Worm (Caenorhabditis elegans): ENCODE results near the gene ztf-14.

Gene ztf-14

DNA sequence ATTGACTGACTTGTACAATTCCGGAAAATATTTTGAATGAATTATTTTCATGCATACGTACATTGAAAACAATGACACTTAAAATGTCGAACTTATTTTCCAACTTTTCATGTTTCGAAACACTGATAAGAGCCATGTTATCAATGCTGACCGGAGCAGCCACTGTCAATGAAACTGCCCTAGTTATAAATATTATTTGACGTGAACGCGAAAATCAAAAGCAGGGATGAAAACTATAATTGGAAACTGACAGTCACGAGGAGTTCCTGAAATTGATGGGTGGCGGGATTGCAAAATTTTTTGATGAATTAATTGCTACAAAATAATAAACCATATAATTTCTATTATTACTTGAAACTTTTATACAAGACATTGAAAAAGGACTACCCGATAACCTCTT is 43.6 kb downstream of the ztf-14 start (continued):
- no peak for TF ChIP-seq let-526 (GFP tag; IDR thresholded peaks at IDR 0.05)
- no peak for TF ChIP-seq mxl-1 (tag; optimal IDR thresholded peaks at IDR 0.05)

DNA sequence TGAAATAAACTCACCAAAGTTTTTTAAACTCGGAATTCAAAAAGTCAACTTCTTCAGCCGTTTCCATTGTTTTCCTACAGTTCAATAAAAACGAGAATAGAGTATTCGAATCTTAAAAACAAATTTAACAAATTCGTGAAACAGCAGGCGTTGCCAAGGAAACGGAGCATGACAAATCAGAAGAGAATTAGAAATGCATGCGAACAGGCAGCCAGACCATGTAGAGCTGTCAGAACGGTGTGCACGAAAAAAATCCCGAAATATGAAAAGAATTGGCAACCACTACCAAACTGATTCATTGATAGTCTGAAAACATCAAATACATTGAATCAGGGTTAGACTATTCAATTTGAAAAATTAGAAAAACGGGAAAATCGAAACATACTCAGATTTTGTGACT is 46.1 kb downstream of the ztf-14 start, which contains the start of gene fbxa-81:
TSS of gene fbxa-81 (minus strand) at position 101 of the 400 bp plus-strand sequence.
- TF ChIP-seq egl-44 (GFP tag; IDR thresholded peaks at IDR 0.05), result no peak
- no peak for TF ChIP-seq tbp1 (GFP tag; optimal IDR thresholded peaks at IDR 0.05)
- TF ChIP-seq dox-1 (GFP tag; IDR thresholded peaks at IDR 0.05), result no peak
- TF ChIP-seq snpc-1.1 (tag; optimal IDR thresholded peaks at IDR 0.05; ENCODE audit: insufficient read depth), result no peak

DNA sequence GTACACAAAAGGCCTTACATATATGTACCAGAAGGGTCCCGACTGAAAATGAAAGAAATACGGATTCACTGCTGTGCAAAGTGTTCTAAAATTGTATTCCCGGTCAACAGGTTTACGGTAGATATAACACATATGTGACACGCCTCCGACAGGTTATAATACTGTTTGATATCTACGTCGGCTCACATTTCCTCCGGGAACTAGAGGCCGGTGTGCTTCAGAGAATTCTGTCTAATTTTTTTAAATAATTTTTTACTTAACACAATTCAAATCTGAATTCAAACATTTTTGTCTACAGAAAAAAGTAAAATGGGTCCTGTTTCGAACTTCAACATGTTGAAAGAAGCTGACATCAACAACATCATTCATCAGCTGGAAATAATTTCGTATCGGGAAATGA is 47.3 kb downstream of the ztf-14 start, which contains the start of gene T24C2.3:
TSS of gene T24C2.3 (plus strand) at position 301 of the 400 bp plus-strand sequence.
- TF ChIP-seq hmg-1.2 (GFP tag; IDR thresholded peaks at IDR 0.05) (no peak), C17E4.6 (GFP tag; IDR thresholded peaks at IDR 0.05) (no peak)

DNA sequence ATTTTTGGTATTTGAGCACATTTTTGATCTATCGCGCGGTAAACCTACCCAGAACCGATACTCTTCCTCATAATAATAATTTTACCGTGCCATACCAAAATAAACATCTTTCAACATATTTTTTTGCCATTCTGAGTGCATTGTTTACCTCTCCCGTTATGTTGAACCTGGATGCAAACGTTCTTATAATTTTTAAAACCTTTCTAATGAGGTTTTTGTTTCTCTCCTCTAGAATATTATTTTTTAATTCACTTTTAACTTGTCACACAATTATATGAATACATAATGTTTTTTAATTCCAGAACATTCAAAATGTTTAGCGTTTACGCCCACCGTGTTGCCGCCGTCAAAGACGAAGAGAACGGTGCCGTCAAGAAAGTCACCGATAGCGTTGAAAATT is 49.7 kb downstream of the ztf-14 start, which contains the start of gene enri-2:
TSS of gene enri-2 (plus strand) at position 301 of the 400 bp plus-strand sequence.
- TF ChIP-seq snpc-3.4 (tag; optimal IDR thresholded peaks at IDR 0.05) (no peak), mel-28 (tag; optimal IDR thresholded peaks at IDR 0.05; ENCODE audit: borderline replicate concordance) (no peak), sea-2 (GFP tag; IDR thresholded peaks at IDR 0.05) (no peak), F33H1.4 (GFP tag; IDR thresholded peaks at IDR 0.05) (no peak), C06A6.2 (GFP tag; conservative IDR thresholded peaks at IDR 0.05) (no peak), Y53G8AR.9 (GFP tag; conservative IDR thresholded peaks at IDR 0.05) (no peak), zfh-2 (GFP tag; conservative IDR thresholded peaks at IDR 0.05) (no peak), athp-1 (tag; optimal IDR thresholded peaks at IDR 0.05) (no peak)
